Worm (Caenorhabditis elegans) whole organism, L2 larva: Measurements from ENCODE around the gene Y119D3B.12.
A peak's percentile ranks its signal among the peaks of the same experiment; 100 is the strongest.

Experiments used
- C34F6.9 ChIP-seq: fragments of 150-350 bp; optimal IDR thresholded peaks from 2 replicates; lab custom pipeline; 2014; ENCODE audit warnings: missing biosample characterization, missing genetic modification characterization
- F13H6.1 ChIP-seq: sonication (generic microtip); optimal IDR thresholded peaks from 2 replicates; lab custom pipeline; 2016; ENCODE audit warnings: missing genetic modification characterization, missing compliant biosample characterization
- Y55F3AM.14 ChIP-seq: fragments of 200-800 bp; sonication (Bioruptor generic); optimal IDR thresholded peaks from 2 replicates; lab custom pipeline; 2018; ENCODE audit warnings: mild to moderate bottlenecking, missing genetic modification characterization, missing compliant biosample characterization
- ZK546.5 ChIP-seq: sonication (generic microtip); optimal IDR thresholded peaks from 2 replicates; lab custom pipeline; 2017; ENCODE audit warnings: missing biosample characterization, missing genetic modification characterization
- alr-1 ChIP-seq: fragments of 150-350 bp; optimal IDR thresholded peaks from 2 replicates; lab custom pipeline; 2014; ENCODE audit warnings: missing biosample characterization, missing genetic modification characterization
- aly-2 ChIP-seq: fragments of 150-350 bp; optimal IDR thresholded peaks from 2 replicates; lab custom pipeline; 2014; ENCODE audit warnings: missing biosample characterization, missing genetic modification characterization
- ama-1 ChIP-seq: fragments of 150-350 bp; optimal IDR thresholded peaks from 2 replicates; lab custom pipeline; 2018; ENCODE audit warnings: inconsistent platforms
- crh-2 ChIP-seq: sonication (generic microtip); optimal IDR thresholded peaks from 2 replicates; lab custom pipeline; 2017; ENCODE audit warnings: missing biosample characterization, missing genetic modification characterization
- egl-27 ChIP-seq: sonication (generic microtip); optimal IDR thresholded peaks from 3 replicates; lab custom pipeline; 2017; ENCODE audit warnings: missing biosample characterization, missing genetic modification reagents, missing genetic modification characterization
- elt-1 ChIP-seq: fragments of 150-350 bp; optimal IDR thresholded peaks from 2 replicates; lab custom pipeline; 2014; ENCODE audit warnings: missing biosample characterization, missing genetic modification characterization
- fos-1 ChIP-seq: fragments of 150-350 bp; optimal IDR thresholded peaks from 2 replicates; lab custom pipeline; 2014; ENCODE audit warnings: missing biosample characterization, missing genetic modification characterization
- gmeb-1 ChIP-seq: fragments of 150-350 bp; optimal IDR thresholded peaks from 2 replicates; lab custom pipeline; 2014; ENCODE audit warnings: missing biosample characterization, missing genetic modification characterization
- lin-11 ChIP-seq: fragments of 150-350 bp; sonication (generic microtip); optimal IDR thresholded peaks from 2 replicates; lab custom pipeline; 2014; ENCODE audit warnings: missing biosample characterization, missing genetic modification characterization, inconsistent platforms, mixed read lengths
- lin-13 ChIP-seq: fragments of 150-350 bp; optimal IDR thresholded peaks from 2 replicates; lab custom pipeline; 2014; ENCODE audit warnings: missing biosample characterization, missing genetic modification reagents, missing genetic modification characterization
- lsy-2 ChIP-seq, 2 experiments: fragments of 150-350 bp in 1 of 2; sonication (generic microtip) in 1 of 2; optimal IDR thresholded peaks; 2 replicates each; lab custom pipeline; 2014 to 2017; ENCODE audit warnings: missing biosample characterization in 2 of 2, missing genetic modification characterization in 2 of 2
- mbf-1 ChIP-seq: sonication (generic microtip); optimal IDR thresholded peaks from 2 replicates; lab custom pipeline; 2017; ENCODE audit warnings: missing biosample characterization, missing genetic modification characterization
- nhr-10 ChIP-seq: sonication (generic microtip); optimal IDR thresholded peaks from 2 replicates; lab custom pipeline; 2017; ENCODE audit warnings: missing biosample characterization, missing genetic modification characterization
- nhr-12 ChIP-seq: fragments of 150-350 bp; optimal IDR thresholded peaks from 2 replicates; lab custom pipeline; 2014; ENCODE audit warnings: missing biosample characterization, missing genetic modification characterization
- nhr-21 ChIP-seq: fragments of 150-350 bp; optimal IDR thresholded peaks from 2 replicates; lab custom pipeline; 2014; ENCODE audit warnings: missing biosample characterization, missing genetic modification characterization
- nhr-237 ChIP-seq: fragments of 150-350 bp; optimal IDR thresholded peaks from 2 replicates; lab custom pipeline; 2014; ENCODE audit warnings: missing biosample characterization, missing genetic modification characterization
- nhr-6 ChIP-seq: fragments of 150-350 bp; optimal IDR thresholded peaks from 2 replicates; lab custom pipeline; 2014; ENCODE audit warnings: missing biosample characterization, missing genetic modification characterization
- nhr-77 ChIP-seq: fragments of 150-350 bp; optimal IDR thresholded peaks from 2 replicates; lab custom pipeline; 2014; ENCODE audit warnings: missing biosample characterization, missing genetic modification characterization
- peb-1 ChIP-seq: fragments of 150-350 bp; optimal IDR thresholded peaks from 2 replicates; lab custom pipeline; 2014; ENCODE audit warnings: missing biosample characterization, missing genetic modification characterization
- sem-4 ChIP-seq: fragments of 150-350 bp; optimal IDR thresholded peaks from 2 replicates; lab custom pipeline; 2014; ENCODE audit warnings: missing biosample characterization, missing genetic modification reagents, missing genetic modification characterization
- sma-3 ChIP-seq: sonication (generic microtip); optimal IDR thresholded peaks from 2 replicates; lab custom pipeline; 2016; ENCODE audit warnings: missing genetic modification reagents, missing genetic modification characterization, missing compliant biosample characterization
- sma-9 ChIP-seq, 2 experiments: fragments of 150-350 bp in 1 of 2; sonication (generic microtip) in 1 of 2; optimal IDR thresholded peaks; 2 replicates each; lab custom pipeline; 2014 to 2016; ENCODE audit warnings: missing genetic modification characterization in 2 of 2, mild to moderate bottlenecking in 1 of 2, missing biosample characterization in 1 of 2, missing compliant biosample characterization in 1 of 2, missing genetic modification reagents in 1 of 2, moderate library complexity in 1 of 2
- snpc-4 ChIP-seq: fragments of 150-350 bp; optimal IDR thresholded peaks from 2 replicates; lab custom pipeline; 2014; ENCODE audit warnings: missing biosample characterization, missing genetic modification characterization
- unc-39 ChIP-seq: fragments of 150-350 bp; optimal IDR thresholded peaks from 2 replicates; lab custom pipeline; 2014; ENCODE audit warnings: missing biosample characterization, missing genetic modification characterization
- unc-55 ChIP-seq: fragments of 150-350 bp; sonication (generic microtip); optimal IDR thresholded peaks from 3 replicates; lab custom pipeline; 2014; ENCODE audit warnings: missing biosample characterization, missing genetic modification reagents, missing genetic modification characterization
- unc-62 ChIP-seq: fragments of 150-350 bp; optimal IDR thresholded peaks from 2 replicates; lab custom pipeline; 2014; ENCODE audit warnings: missing biosample characterization, missing genetic modification reagents, missing genetic modification characterization
- zag-1 ChIP-seq: fragments of 150-350 bp; optimal IDR thresholded peaks from 2 replicates; lab custom pipeline; 2014; ENCODE audit warnings: missing biosample characterization, missing genetic modification characterization
- ztf-1 ChIP-seq: fragments of 200-800 bp; sonication (Bioruptor generic); conservative IDR thresholded peaks from 2 replicates; pipeline ENCODE4 v1.3.6; 2022; ENCODE audit warnings: missing genetic modification characterization, missing compliant biosample characterization
- ztf-11 ChIP-seq: sonication (generic microtip); optimal IDR thresholded peaks from 2 replicates; lab custom pipeline; 2017; ENCODE audit warnings: missing biosample characterization, missing genetic modification characterization

Y119D3B.12 gene

DNA sequence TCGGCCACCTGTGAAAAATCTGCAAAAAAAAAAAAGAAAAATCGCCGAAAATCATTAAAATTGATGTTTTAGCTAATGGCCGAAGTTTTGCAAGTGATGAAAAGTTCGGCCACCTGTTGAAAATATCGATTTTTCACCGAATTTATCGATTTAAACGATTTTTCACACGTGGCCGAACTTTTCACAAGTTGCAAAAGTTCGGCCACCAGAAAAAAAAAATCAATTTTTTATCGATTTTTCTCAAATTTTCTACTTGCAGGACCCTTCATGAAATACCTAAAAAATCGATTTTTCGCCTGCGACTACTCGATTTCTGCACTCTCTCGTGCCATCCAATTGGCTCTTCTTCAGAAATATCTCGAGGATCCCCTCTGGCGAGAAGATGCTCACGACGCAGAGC lies 8.3 kb downstream of the Y119D3B.12 start:
- no peak for TF ChIP-seq sma-3

DNA sequence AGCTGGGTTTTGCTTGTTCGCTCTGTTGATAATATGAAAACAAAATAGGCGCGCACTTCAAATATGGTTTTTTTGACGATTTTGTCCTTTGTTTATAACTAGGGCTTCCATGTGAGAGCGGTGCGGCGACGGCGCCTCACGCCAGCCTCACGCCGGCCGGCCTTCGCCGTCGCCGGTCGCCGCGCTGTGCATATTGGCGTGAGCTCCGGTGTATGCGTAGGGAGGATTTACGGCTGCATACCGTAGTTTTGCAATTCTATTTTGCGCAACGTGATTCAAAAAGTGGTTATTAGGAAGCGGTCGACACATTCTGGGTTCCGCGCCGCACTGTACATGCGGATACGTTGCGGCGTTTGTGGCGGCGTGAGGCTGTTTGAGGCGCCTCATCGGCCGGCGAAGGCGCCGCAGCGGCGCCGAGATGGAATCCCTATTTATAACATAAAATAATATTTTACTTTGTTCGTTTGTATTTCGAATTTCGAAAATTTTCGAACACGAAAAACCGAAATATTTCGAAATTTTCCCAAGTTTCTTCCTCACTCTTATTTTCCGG lies 11.9 kb downstream of the Y119D3B.12 start:
- TF ChIP-seq sem-4 (tag; lab: Kevin White, UChicago) = no peak
- no peak for TF ChIP-seq lin-11 (tag; lab: Kevin White, UChicago)
- TF ChIP-seq crh-2 (tag; lab: Kevin White, UChicago) = no peak
- TF ChIP-seq ama-1 (lab: Kevin White, UChicago) = no peak
- no peak for TF ChIP-seq nhr-237
- TF ChIP-seq ZK546.5 = no peak

DNA sequence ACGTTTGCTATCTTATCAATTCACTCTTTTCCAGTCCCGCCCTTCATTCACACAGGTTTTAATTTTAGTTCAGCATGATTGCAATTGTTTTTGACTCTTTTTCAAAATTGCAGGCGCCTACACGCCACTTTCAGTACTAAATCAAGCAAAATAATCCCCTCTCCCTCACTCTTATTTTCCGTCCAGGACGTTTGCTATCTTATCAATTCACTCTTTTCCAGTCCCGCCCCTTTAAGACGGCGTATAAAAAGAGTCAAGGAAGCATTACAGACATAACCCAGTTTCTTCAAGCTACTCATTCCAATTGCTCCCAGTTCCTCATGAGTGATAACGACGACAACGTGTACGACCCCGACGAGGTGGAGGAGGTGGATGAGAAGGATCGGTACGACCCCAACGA lies 12.3 kb downstream of the Y119D3B.12 start, which contains the start of gene Y119D3B.21:
TSS of gene Y119D3B.21 (plus strand) at position 321 of the 400 bp plus-strand sequence.
- TF ChIP-seq zag-1 (tag; lab: Kevin White, UChicago) = no peak
- TF ChIP-seq alr-1 (tag; lab: Kevin White, UChicago) = no peak
- no peak for TF ChIP-seq nhr-10 (tag; lab: Kevin White, UChicago)
- TF ChIP-seq C34F6.9 (tag; lab: Kevin White, UChicago) = no peak
- TF ChIP-seq nhr-77 (tag; lab: Kevin White, UChicago) = no peak
- TF ChIP-seq nhr-21 (tag; lab: Kevin White, UChicago) = no peak
- no peak for TF ChIP-seq egl-27
- TF ChIP-seq crh-2 (tag; lab: Kevin White, UChicago) = peak; percentile 49
- TF ChIP-seq aly-2 = no peak
- no peak for TF ChIP-seq Y55F3AM.14
- TF ChIP-seq lin-13 = no peak
- no peak for TF ChIP-seq nhr-6 (tag; lab: Kevin White, UChicago)
- TF ChIP-seq nhr-12 (tag; lab: Kevin White, UChicago) = no peak
- no peak for TF ChIP-seq ztf-11
- peak; percentile 84 for TF ChIP-seq fos-1 (tag; lab: Kevin White, UChicago)
- TF ChIP-seq sma-9 (GFP tag; optimal IDR thresholded peaks at IDR 0.05; lab: Kevin White, UChicago) = peak; percentile 13
- no peak for TF ChIP-seq sma-9 (tag; optimal IDR thresholded peaks at IDR 0.05; lab: Kevin White, UChicago)
- TF ChIP-seq ama-1 (lab: Kevin White, UChicago) = peak; percentile 53
- TF ChIP-seq elt-1 (tag; lab: Kevin White, UChicago) = no peak
- TF ChIP-seq F13H6.1 (tag; lab: Kevin White, UChicago) = peak; percentile 29
- TF ChIP-seq mbf-1 (tag; lab: Kevin White, UChicago) = no peak

DNA sequence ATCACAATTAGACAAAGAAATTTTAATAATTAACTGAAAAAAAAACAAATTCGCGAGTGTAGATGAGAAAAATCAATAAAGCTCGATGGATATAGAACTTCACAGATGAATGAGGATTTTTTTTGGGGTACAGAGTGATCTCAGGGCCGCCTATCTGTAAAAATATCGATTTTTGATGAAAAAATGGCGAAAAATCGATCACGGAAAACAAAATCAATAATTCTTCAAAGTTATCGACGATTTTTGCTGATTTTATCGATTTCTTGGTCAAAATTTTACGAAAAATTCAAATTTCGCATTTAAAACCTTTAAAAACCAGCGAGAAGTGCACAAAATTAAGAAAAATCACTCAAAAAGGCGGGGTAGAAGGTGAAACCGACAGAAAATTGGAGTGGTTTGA lies 13.8 kb downstream of the Y119D3B.12 start:
- no peak for TF ChIP-seq peb-1 (tag; lab: Kevin White, UChicago)
- TF ChIP-seq snpc-4 (tag; lab: Kevin White, UChicago) = no peak
- TF ChIP-seq ztf-11 = no peak
- TF ChIP-seq gmeb-1 (tag; lab: Kevin White, UChicago) = no peak
- no peak for TF ChIP-seq unc-55 (GFP tag; lab: Kevin White, UChicago)
- no peak for TF ChIP-seq ama-1 (lab: Kevin White, UChicago)
- no peak for TF ChIP-seq F13H6.1 (tag; lab: Kevin White, UChicago)
- TF ChIP-seq nhr-77 (tag; lab: Kevin White, UChicago) = no peak
- TF ChIP-seq nhr-6 (tag; lab: Kevin White, UChicago) = no peak
- TF ChIP-seq ztf-1 = no peak

- TF ChIP-seq lsy-2 (tag; optimal IDR thresholded peaks at IDR 0.05; lab: Kevin White, UChicago) = peak in 1 of 2 experiments; percentile 15
- TF ChIP-seq unc-62 (GFP tag; lab: Kevin White, UChicago) = no peak
Measured at ce11 chrIII:1218221-1218620, 15.9 kb downstream of the Y119D3B.12 start.

ce11 chrIII:1218998-1219397 lies 16.7 kb downstream of the Y119D3B.12 start:
- TF ChIP-seq unc-39 (tag; lab: Kevin White, UChicago) = no peak
- TF ChIP-seq lin-13 = peak; percentile 58
- TF ChIP-seq nhr-6 (tag; lab: Kevin White, UChicago) = no peak
- no peak for TF ChIP-seq sma-3
- TF ChIP-seq, all 48 proteins: peak for 1
